Worm (Caenorhabditis elegans): ENCODE measurements around the gene ech-1.1.

DNA sequence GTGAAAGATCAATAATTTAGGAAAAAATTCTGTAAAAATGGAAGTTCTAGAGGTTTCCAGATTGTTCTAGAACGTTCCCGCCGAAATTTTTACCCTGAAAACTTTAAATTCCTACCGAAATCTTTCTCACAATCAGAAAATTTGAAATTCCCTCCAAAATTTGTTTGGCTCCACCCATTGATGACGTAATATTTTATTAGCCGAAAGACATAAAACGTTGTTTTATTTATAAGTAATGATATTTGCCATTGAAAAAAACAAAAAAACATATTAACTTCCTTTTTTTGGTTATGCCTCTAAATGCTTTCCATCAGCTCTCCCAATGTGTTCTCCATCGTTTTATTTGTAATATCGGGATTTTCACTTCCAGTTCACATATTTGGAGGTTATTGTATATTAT, 31.0 kb downstream of the ech-1.1 start, which contains the start of gene srh-295:
- TF ChIP-seq K11D2.4 (GFP tag; IDR thresholded peaks at IDR 0.05): no peak
- TF ChIP-seq nhr-27 (tag; optimal IDR thresholded peaks at IDR 0.05): no peak
- no peak for TF ChIP-seq D2030.7 (GFP tag; IDR thresholded peaks at IDR 0.05)
- TF ChIP-seq lin-54 (GFP tag; optimal IDR thresholded peaks at IDR 0.05): no peak
- no peak for TF ChIP-seq K12H6.12 (tag; optimal IDR thresholded peaks at IDR 0.05)
- no peak for TF ChIP-seq unc-62 (GFP tag; optimal IDR thresholded peaks at IDR 0.05)
- no peak for TF ChIP-seq ets-4 (GFP tag; optimal IDR thresholded peaks at IDR 0.05)
- no peak for TF ChIP-seq gei-17 (GFP tag; optimal IDR thresholded peaks at IDR 0.05)
- no peak for TF ChIP-seq ceh-27 (GFP tag; optimal IDR thresholded peaks at IDR 0.05)
- TF ChIP-seq efl-1 (GFP tag; optimal IDR thresholded peaks at IDR 0.05): no peak
